Fruit fly (Drosophila melanogaster) whole organism, embryonic: ENCODE results near the gene CG10341.

ENCODE experiments used
- Awh ChIP-seq: fragments of 200-800 bp; sonication (Bioruptor generic); IDR thresholded peaks from 2 replicates; pipeline ENCODE4, ENCODE4 v1.3.6; 2022; ENCODE audit warnings: missing biosample characterization, missing genetic modification characterization
- Blimp-1 ChIP-seq: fragments of 200-800 bp; sonication (Bioruptor generic); optimal IDR thresholded peaks from 3 replicates; lab custom pipeline; 2018; ENCODE audit warnings: missing biosample characterization, missing genetic modification characterization, mild to moderate bottlenecking, moderate library complexity, missing genetic modification reagents
- C15 ChIP-seq: fragments of 200-800 bp; sonication (Bioruptor generic); IDR thresholded peaks from 3 replicates; pipeline ENCODE4 v1.3.6; 2022; ENCODE audit warnings: missing biosample characterization, missing genetic modification characterization
- CG10321 ChIP-seq: fragments of 200-800 bp; sonication (Bioruptor generic); IDR thresholded peaks from 2 replicates; pipeline ENCODE4 v1.3.6; 2022; ENCODE audit warnings: missing biosample characterization, missing genetic modification characterization
- CG10543 ChIP-seq: fragments of 200-800 bp; sonication (Bioruptor generic); optimal IDR thresholded peaks from 3 replicates; lab custom pipeline; 2017; ENCODE audit warnings: missing biosample characterization, mild to moderate bottlenecking, missing genetic modification characterization, moderate library complexity
- CG11456 ChIP-seq: fragments of 200-800 bp; sonication (Bioruptor generic); IDR thresholded peaks from 3 replicates; pipeline ENCODE4 v1.3.6; 2022; ENCODE audit warnings: missing biosample characterization, missing genetic modification characterization
- CG11723 ChIP-seq: fragments of 200-800 bp; sonication (Bioruptor generic); optimal IDR thresholded peaks from 2 replicates; lab custom pipeline; 2017; ENCODE audit warnings: missing biosample characterization, mild to moderate bottlenecking, missing genetic modification characterization
- CG12071 ChIP-seq: fragments of 200-800 bp; sonication (Bioruptor generic); optimal IDR thresholded peaks from 3 replicates; lab custom pipeline; 2018; ENCODE audit warnings: missing biosample characterization, mild to moderate bottlenecking, missing genetic modification characterization
- CG12219 ChIP-seq: fragments of 200-800 bp; sonication (Bioruptor generic); optimal IDR thresholded peaks from 3 replicates; lab custom pipeline; 2018; ENCODE audit warnings: missing biosample characterization, mild to moderate bottlenecking, missing genetic modification characterization
- CG12299 ChIP-seq: fragments of 200-800 bp; sonication (Bioruptor generic); optimal IDR thresholded peaks from 2 replicates; lab custom pipeline; 2018; ENCODE audit warnings: missing biosample characterization, mild to moderate bottlenecking, missing genetic modification characterization
- CG12769 ChIP-seq: fragments of 200-800 bp; sonication (Bioruptor generic); optimal IDR thresholded peaks from 2 replicates; lab custom pipeline; 2019; ENCODE audit warnings: missing biosample characterization, mild to moderate bottlenecking, missing genetic modification characterization, moderate library complexity
- CG15269 ChIP-seq: fragments of 200-800 bp; sonication (Bioruptor generic); optimal IDR thresholded peaks from 2 replicates; lab custom pipeline; 2018; ENCODE audit warnings: missing biosample characterization, mild to moderate bottlenecking, missing genetic modification characterization, moderate library complexity
- CG17186 ChIP-seq: fragments of 200-800 bp; sonication (Bioruptor generic); optimal IDR thresholded peaks from 3 replicates; lab custom pipeline; 2017; ENCODE audit warnings: missing biosample characterization, missing genetic modification reagents, missing genetic modification characterization
- CG17385 ChIP-seq: fragments of 200-800 bp; sonication (Bioruptor generic); optimal IDR thresholded peaks from 3 replicates; lab custom pipeline; 2018; ENCODE audit warnings: missing biosample characterization, mild to moderate bottlenecking, missing genetic modification characterization
- CG2875 ChIP-seq: fragments of 200-800 bp; sonication (Bioruptor generic); optimal IDR thresholded peaks from 2 replicates; lab custom pipeline; 2017; ENCODE audit warnings: missing biosample characterization, mild to moderate bottlenecking, missing genetic modification characterization, missing genetic modification reagents
- CG3407 ChIP-seq: fragments of 200-800 bp; sonication (Bioruptor generic); optimal IDR thresholded peaks from 2 replicates; lab custom pipeline; 2018; ENCODE audit warnings: missing biosample characterization, mild to moderate bottlenecking, missing genetic modification characterization
- CG6683 ChIP-seq: fragments of 200-800 bp; sonication (Bioruptor generic); optimal IDR thresholded peaks from 2 replicates; lab custom pipeline; 2017; ENCODE audit warnings: missing biosample characterization, mild to moderate bottlenecking, missing genetic modification characterization, missing genetic modification reagents
- CG6813 ChIP-seq: fragments of 200-800 bp; sonication (Bioruptor generic); optimal IDR thresholded peaks from 2 replicates; lab custom pipeline; 2017; ENCODE audit warnings: missing biosample characterization, missing genetic modification characterization, mild to moderate bottlenecking, moderate library complexity, missing genetic modification reagents
- CG7963 ChIP-seq: fragments of 200-800 bp; sonication (Bioruptor generic); IDR thresholded peaks from 3 replicates; pipeline ENCODE4 v1.3.6; 2022; ENCODE audit warnings: missing biosample characterization, missing genetic modification characterization; ENCODE audit not compliant: partially characterized antibody
- CHES-1-like ChIP-seq: fragments of 200-800 bp; sonication (Bioruptor generic); optimal IDR thresholded peaks from 2 replicates; lab custom pipeline; 2016; ENCODE audit warnings: missing biosample characterization, missing genetic modification characterization
- CTCF ChIP-seq: fragments of 200-800 bp; sonication (Bioruptor generic); optimal IDR thresholded peaks from 2 replicates; lab custom pipeline; 2017; ENCODE audit warnings: missing biosample characterization, mild to moderate bottlenecking, missing genetic modification characterization, moderate library complexity
- Deaf1 ChIP-seq: fragments of 200-800 bp; optimal IDR thresholded peaks from 3 replicates; lab custom pipeline; 2019; ENCODE audit warnings: missing biosample characterization, mild to moderate bottlenecking, missing genetic modification characterization, moderate library complexity
- Ets65A ChIP-seq: fragments of 200-800 bp; sonication (Bioruptor generic); peaks from one replicate; lab custom pipeline; 2016; ENCODE audit warnings: missing biosample characterization, missing genetic modification characterization
- H15 ChIP-seq: fragments of 200-800 bp; sonication (Bioruptor generic); IDR thresholded peaks from 3 replicates; pipeline ENCODE4 v1.3.6; 2022; ENCODE audit warnings: missing biosample characterization, missing genetic modification characterization
- HHEX ChIP-seq: fragments of 200-800 bp; sonication (Bioruptor generic); optimal IDR thresholded peaks from 3 replicates; lab custom pipeline; 2017; ENCODE audit warnings: missing biosample characterization, mild to moderate bottlenecking, missing genetic modification characterization, missing genetic modification reagents
- Kr ChIP-seq: fragments of 200-800 bp; sonication (Bioruptor generic); optimal IDR thresholded peaks from 2 replicates; lab custom pipeline; 2017; ENCODE audit warnings: missing biosample characterization, mild to moderate bottlenecking, missing genetic modification characterization
- MTF-1 ChIP-seq: fragments of 200-800 bp; sonication (Bioruptor generic); optimal IDR thresholded peaks from 2 replicates; lab custom pipeline; 2018; ENCODE audit warnings: missing biosample characterization, mild to moderate bottlenecking, missing genetic modification characterization, borderline replicate concordance
- Nf-YA ChIP-seq: fragments of 200-800 bp; sonication (Bioruptor generic); IDR thresholded peaks from 2 replicates; pipeline ENCODE4 v1.3.6; 2022; ENCODE audit warnings: missing biosample characterization, missing genetic modification characterization
- Pdp1 ChIP-seq, 2 experiments: fragments of 200-800 bp; sonication (Bioruptor generic); optimal IDR thresholded peaks; 3 replicates each; lab custom pipeline; 2016; ENCODE audit warnings: missing biosample characterization in 2 of 2, missing genetic modification characterization in 2 of 2, mild to moderate bottlenecking in 1 of 2, moderate library complexity in 1 of 2
- Rfx ChIP-seq: fragments of 200-800 bp; sonication (Bioruptor generic); IDR thresholded peaks from 2 replicates; pipeline ENCODE4 v1.3.6; 2022; ENCODE audit warnings: missing biosample characterization, missing genetic modification characterization
- Xbp1 ChIP-seq: fragments of 200-800 bp; sonication (Bioruptor generic); optimal IDR thresholded peaks from 3 replicates; lab custom pipeline; 2016; ENCODE audit warnings: missing biosample characterization, mild to moderate bottlenecking, missing genetic modification characterization
- abd-A ChIP-seq: fragments of 200-800 bp; sonication (Bioruptor generic); optimal IDR thresholded peaks from 3 replicates; lab custom pipeline; 2019; ENCODE audit warnings: missing biosample characterization, mild to moderate bottlenecking, missing genetic modification characterization, moderate library complexity
- amos ChIP-seq: fragments of 200-800 bp; sonication (Bioruptor generic); IDR thresholded peaks from 2 replicates; pipeline ENCODE4 v1.3.6; 2022; ENCODE audit warnings: missing biosample characterization, missing genetic modification characterization; ENCODE audit not compliant: partially characterized antibody
- bcd ChIP-seq: fragments of 200-800 bp; sonication (Bioruptor generic); optimal IDR thresholded peaks from 2 replicates; lab custom pipeline; 2017; ENCODE audit warnings: missing biosample characterization, mild to moderate bottlenecking, missing genetic modification characterization
- cwo ChIP-seq: fragments of 200-800 bp; sonication (Bioruptor generic); optimal IDR thresholded peaks from 3 replicates; lab custom pipeline; 2017; ENCODE audit warnings: missing biosample characterization, missing genetic modification characterization, mild to moderate bottlenecking, moderate library complexity, missing genetic modification reagents
- dysf ChIP-seq: fragments of 200-800 bp; sonication (Bioruptor generic); IDR thresholded peaks from 3 replicates; pipeline ENCODE4 v1.3.6; 2022; ENCODE audit warnings: missing biosample characterization, missing genetic modification characterization
- ewg ChIP-seq: fragments of 200-800 bp; sonication (Bioruptor generic); optimal IDR thresholded peaks from 3 replicates; lab custom pipeline; 2017; ENCODE audit warnings: mild to moderate bottlenecking, missing biosample characterization, missing genetic modification reagents, missing genetic modification characterization
- gem ChIP-seq: fragments of 200-800 bp; sonication (Bioruptor generic); optimal IDR thresholded peaks from 2 replicates; lab custom pipeline; 2019; ENCODE audit warnings: missing biosample characterization, mild to moderate bottlenecking, missing genetic modification characterization, moderate library complexity
- ind ChIP-seq: fragments of 200-800 bp; sonication (Bioruptor generic); optimal IDR thresholded peaks from 3 replicates; lab custom pipeline; 2016; ENCODE audit warnings: missing biosample characterization, missing genetic modification characterization
- jing ChIP-seq: fragments of 200-800 bp; sonication (Bioruptor generic); optimal IDR thresholded peaks from 2 replicates; lab custom pipeline; 2018; ENCODE audit warnings: missing biosample characterization, mild to moderate bottlenecking, missing genetic modification characterization
- ken ChIP-seq: fragments of 200-800 bp; sonication (Bioruptor generic); IDR thresholded peaks from 3 replicates; pipeline ENCODE4 v1.3.6; 2022; ENCODE audit warnings: missing biosample characterization, missing genetic modification characterization
- mirr ChIP-seq: fragments of 200-800 bp; sonication (Bioruptor generic); optimal IDR thresholded peaks from 3 replicates; lab custom pipeline; 2018; ENCODE audit warnings: missing biosample characterization, mild to moderate bottlenecking, missing genetic modification characterization
- onecut ChIP-seq: fragments of 200-800 bp; sonication (Bioruptor generic); IDR thresholded peaks from 2 replicates; pipeline ENCODE4 v1.3.6; 2022; ENCODE audit warnings: missing biosample characterization, missing genetic modification characterization
- shn ChIP-seq: fragments of 200-800 bp; sonication (Bioruptor generic); optimal IDR thresholded peaks from 3 replicates; lab custom pipeline; 2016; ENCODE audit warnings: missing biosample characterization, missing genetic modification characterization
- slou ChIP-seq: fragments of 200-800 bp; sonication (Bioruptor generic); optimal IDR thresholded peaks from 3 replicates; lab custom pipeline; 2016; ENCODE audit warnings: missing biosample characterization, missing genetic modification characterization
- stwl ChIP-seq: fragments of 200-800 bp; sonication (Bioruptor generic); optimal IDR thresholded peaks from 3 replicates; lab custom pipeline; 2018; ENCODE audit warnings: missing biosample characterization, mild to moderate bottlenecking, missing genetic modification characterization, moderate library complexity
- tio ChIP-seq: fragments of 200-800 bp; sonication (Bioruptor generic); optimal IDR thresholded peaks from 2 replicates; lab custom pipeline; 2017; ENCODE audit warnings: missing biosample characterization, missing genetic modification characterization, inconsistent platforms
- trem ChIP-seq: fragments of 200-800 bp; optimal IDR thresholded peaks from 3 replicates; lab custom pipeline; 2019; ENCODE audit warnings: missing biosample characterization, mild to moderate bottlenecking, missing genetic modification characterization, moderate library complexity
- yki ChIP-seq: fragments of >200 bp; optimal IDR thresholded peaks from 3 replicates; lab custom pipeline; 2018

Gene CG10341

DNA sequence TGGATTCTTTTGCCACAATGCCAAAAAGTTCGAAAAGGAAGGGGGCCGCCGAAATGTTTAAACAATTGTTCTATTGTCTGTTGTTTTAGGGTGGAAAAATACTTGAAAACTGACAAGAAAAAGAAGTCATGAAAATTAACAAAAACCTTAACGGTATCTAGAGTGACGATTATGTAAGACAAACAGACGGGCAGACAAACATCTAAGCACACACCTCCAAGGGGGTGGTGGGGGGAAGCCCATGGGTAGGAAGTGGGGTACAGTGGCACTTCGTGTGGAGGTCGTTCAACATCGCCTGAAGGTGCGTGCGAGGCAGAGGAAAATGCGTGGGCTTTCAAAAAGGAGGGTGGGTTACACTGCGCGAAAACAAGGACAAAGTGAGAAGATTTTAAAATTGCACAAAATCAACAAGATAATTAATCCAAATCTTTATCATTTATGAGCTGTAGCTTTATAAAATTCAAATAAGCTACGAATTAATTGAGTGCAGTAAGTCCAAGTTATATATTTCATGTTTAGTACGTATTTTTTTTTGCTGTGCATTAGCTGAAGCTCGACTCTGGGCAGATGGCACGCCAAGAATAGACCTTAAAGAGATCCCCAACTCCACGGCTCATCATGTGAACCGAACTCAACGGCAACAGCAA is 19.0 kb downstream of the CG10341 start (continued):
- TF ChIP-seq stwl (tag; lab: Kevin White, UChicago) (no peak), H15 (GFP tag; lab: Robert Waterston, UW) (no peak), CG12071 (peak; percentile 42), CHES-1-like (no peak), ewg (GFP tag; lab: Kevin White, UChicago) (no peak), CG17186 (GFP tag; lab: Kevin White, UChicago) (no peak), CG11456 (GFP tag; lab: Robert Waterston, UW) (peak; percentile 34; the same call in 1 of the 3 replicates), shn (GFP tag; lab: Kevin White, UChicago) (no peak), MTF-1 (peak; percentile 5), CG10543 (no peak), CG3407 (peak; percentile 31), CG15269 (tag; lab: Kevin White, UChicago) (no peak), jing (GFP tag; lab: Kevin White, UChicago) (peak; percentile 19), Rfx (GFP tag; lab: Robert Waterston, UW) (peak; percentile 19; the same call in 1 of the 2 replicates), Blimp-1 (GFP tag; lab: Kevin White, UChicago) (peak; percentile 0), gem (tag; lab: Kevin White, UChicago) (peak; percentile 15), ken (GFP tag; lab: Robert Waterston, UW) (no peak), CG12769 (tag; lab: Kevin White, UChicago) (no peak), CG6813 (GFP tag; lab: Kevin White, UChicago) (peak; percentile 51), dysf (0 out of 3 replicates have a peak, but pooled peaks have one; percentile 34), ind (GFP tag; lab: Kevin White, UChicago) (no peak), tio (GFP tag; lab: Kevin White, UChicago) (peak; percentile 1), Ets65A (GFP tag; lab: Kevin White, UChicago) (peak; percentile 87), CG11723 (GFP tag; lab: Kevin White, UChicago) (peak; percentile 6), slou (GFP tag; lab: Kevin White, UChicago) (no peak), C15 (GFP tag; lab: Robert Waterston, UW) (no peak), CG12219 (peak; percentile 24), CG6683 (GFP tag; lab: Kevin White, UChicago) (no peak), onecut (GFP tag; lab: Robert Waterston, UW) (0 out of 2 replicates have a peak, but pooled peaks have one; percentile 12), Awh (GFP tag; lab: Robert Waterston, UW) (0 out of 2 replicates have a peak, but pooled peaks have one; percentile 18), abd-A (no peak), Kr (GFP tag; lab: Kevin White, UChicago) (no peak), Nf-YA (GFP tag; lab: Robert Waterston, UW) (0 out of 2 replicates have a peak, but pooled peaks have one; percentile 18), CG17385 (GFP tag; lab: Kevin White, UChicago) (peak; percentile 5), amos (no peak), trem (tag; lab: Kevin White, UChicago) (no peak), CG12299 (tag; lab: Kevin White, UChicago) (no peak), CTCF (GFP tag; lab: Kevin White, UChicago) (no peak), CG10321 (0 out of 2 replicates have a peak, but pooled peaks have one; percentile 8), Deaf1 (tag; lab: Kevin White, UChicago) (peak; percentile 43), mirr (GFP tag; lab: Kevin White, UChicago) (peak; percentile 20), Xbp1 (peak; percentile 1), bcd (GFP tag; lab: Kevin White, UChicago) (peak; percentile 25), Pdp1 (GFP tag; optimal IDR thresholded peaks at IDR 0.05; lab: Kevin White, UChicago) (peak in 1 of 2 experiments; percentile 73), cwo (GFP tag; lab: Kevin White, UChicago) (peak; percentile 18), HHEX (GFP tag; lab: Kevin White, UChicago) (peak; percentile 36), CG2875 (GFP tag; lab: Kevin White, UChicago) (peak; percentile 45), CG7963 (GFP tag; lab: Robert Waterston, UW) (no peak), yki (no peak)
